Worm (Caenorhabditis elegans) whole organism, L3 larva: ENCODE measurements around the gene F59B1.2.

Experiments used
- R02D3.7 ChIP-seq: fragments of 150-350 bp; optimal IDR thresholded peaks from 2 replicates; lab custom pipeline; 2014; ENCODE audit warnings: missing biosample characterization, missing genetic modification characterization
- ceh-28 ChIP-seq: fragments of 150-350 bp; optimal IDR thresholded peaks from 2 replicates; lab custom pipeline; 2014; ENCODE audit warnings: missing biosample characterization, missing genetic modification reagents, missing genetic modification characterization
- ceh-9 ChIP-seq: sonication (generic microtip); optimal IDR thresholded peaks from 2 replicates; lab custom pipeline; 2018; ENCODE audit warnings: missing biosample characterization, missing genetic modification characterization
- jun-1 ChIP-seq: fragments of 150-350 bp; optimal IDR thresholded peaks from 2 replicates; lab custom pipeline; 2014; ENCODE audit warnings: missing biosample characterization, missing genetic modification reagents, missing genetic modification characterization
- lin-15B ChIP-seq: fragments of 150-350 bp; optimal IDR thresholded peaks from 2 replicates; lab custom pipeline; 2014; ENCODE audit warnings: missing biosample characterization, missing genetic modification characterization
- lsy-12 ChIP-seq: sonication (generic microtip); optimal IDR thresholded peaks from 2 replicates; lab custom pipeline; 2016; ENCODE audit warnings: mild to moderate bottlenecking, missing genetic modification characterization, missing compliant biosample characterization
- mdl-1 ChIP-seq: fragments of 150-350 bp; optimal IDR thresholded peaks from 2 replicates; lab custom pipeline; 2014; ENCODE audit warnings: missing biosample characterization, missing genetic modification characterization
- nhr-28 ChIP-seq: fragments of 150-350 bp; optimal IDR thresholded peaks from 2 replicates; lab custom pipeline; 2014; ENCODE audit warnings: missing biosample characterization, missing genetic modification characterization
- nhr-77 ChIP-seq: fragments of 150-350 bp; optimal IDR thresholded peaks from 2 replicates; lab custom pipeline; 2014; ENCODE audit warnings: missing biosample characterization, missing genetic modification characterization
- snpc-4 ChIP-seq: fragments of 150-350 bp; optimal IDR thresholded peaks from 2 replicates; lab custom pipeline; 2014; ENCODE audit warnings: missing biosample characterization, missing genetic modification characterization
- unc-39 ChIP-seq: sonication (generic microtip); optimal IDR thresholded peaks from 4 replicates; lab custom pipeline; 2017; ENCODE audit warnings: missing biosample characterization, missing genetic modification characterization
- unc-62 ChIP-seq: fragments of 150-350 bp; sonication (generic microtip); optimal IDR thresholded peaks from 4 replicates; lab custom pipeline; 2014; ENCODE audit warnings: missing biosample characterization, missing genetic modification reagents, missing genetic modification characterization

ce11 chrV:3626944-3627343, 6.2 kb upstream of the F59B1.2 start, which contains the start of gene F59B1.4:
- TF ChIP-seq nhr-77 (tag; lab: Kevin White, UChicago) = no peak
- no peak for TF ChIP-seq lsy-12
- no peak for TF ChIP-seq mdl-1 (tag; lab: Kevin White, UChicago)
- no peak for TF ChIP-seq ceh-28 (tag; lab: Kevin White, UChicago)
- no peak for TF ChIP-seq nhr-28 (tag; lab: Kevin White, UChicago)
- TF ChIP-seq lin-15B = no peak
- TF ChIP-seq unc-39 (tag; lab: Kevin White, UChicago) = no peak
- no peak for TF ChIP-seq snpc-4 (tag; lab: Kevin White, UChicago)
- TF ChIP-seq R02D3.7 (tag; lab: Kevin White, UChicago) = no peak
- no peak for TF ChIP-seq ceh-9 (tag; lab: Kevin White, UChicago)
- TF ChIP-seq jun-1 (tag; lab: Kevin White, UChicago) = no peak
- TF ChIP-seq unc-62 (GFP tag; lab: Kevin White, UChicago) = no peak
